Fruit fly (Drosophila melanogaster) whole organism, prepupa: ENCODE measurements around the gene CG18131.

Experiments
- Blimp-1 ChIP-seq: fragments of 200-800 bp; sonication (Bioruptor generic); optimal IDR thresholded peaks from 3 replicates; lab custom pipeline; 2017; ENCODE audit warnings: missing biosample characterization, missing genetic modification characterization, mild to moderate bottlenecking, moderate library complexity, missing genetic modification reagents
- CG10631 ChIP-seq: fragments of 200-800 bp; sonication (Bioruptor generic); optimal IDR thresholded peaks from 2 replicates; lab custom pipeline; 2016; ENCODE audit warnings: missing biosample characterization, missing genetic modification characterization
- CG10669 ChIP-seq: fragments of 200-800 bp; sonication (Bioruptor generic); optimal IDR thresholded peaks from 3 replicates; lab custom pipeline; 2018; ENCODE audit warnings: missing biosample characterization, mild to moderate bottlenecking, missing genetic modification characterization, moderate library complexity
- CG11294 ChIP-seq: fragments of 200-800 bp; sonication (Bioruptor generic); IDR thresholded peaks from 2 replicates; pipeline ENCODE4 v1.3.6; 2022; ENCODE audit warnings: missing biosample characterization, missing genetic modification characterization
- CG11762 ChIP-seq: fragments of 200-800 bp; sonication (Bioruptor generic); optimal IDR thresholded peaks from 3 replicates; lab custom pipeline; 2016; ENCODE audit warnings: missing biosample characterization, missing genetic modification characterization; ENCODE audit not compliant: insufficient read depth
- CG11902 ChIP-seq: fragments of 200-800 bp; sonication (Bioruptor generic); optimal IDR thresholded peaks from 3 replicates; lab custom pipeline; 2016; ENCODE audit warnings: missing biosample characterization, missing genetic modification characterization
- CG15336 ChIP-seq: fragments of 200-800 bp; sonication (Bioruptor generic); IDR thresholded peaks from 2 replicates; pipeline ENCODE4 v1.3.6; 2022; ENCODE audit warnings: missing biosample characterization, missing genetic modification characterization
- CG1621 ChIP-seq: fragments of 200-800 bp; sonication (Bioruptor generic); optimal IDR thresholded peaks from 3 replicates; lab custom pipeline; 2018; ENCODE audit warnings: missing biosample characterization, mild to moderate bottlenecking, missing genetic modification characterization
- CG16779 ChIP-seq: fragments of 200-800 bp; sonication (Bioruptor generic); optimal IDR thresholded peaks from 3 replicates; lab custom pipeline; 2017; ENCODE audit warnings: missing biosample characterization, mild to moderate bottlenecking, missing genetic modification characterization
- CG31627 ChIP-seq: fragments of 200-800 bp; sonication (Bioruptor generic); optimal IDR thresholded peaks from 3 replicates; lab custom pipeline; 2016; ENCODE audit warnings: missing biosample characterization, missing genetic modification characterization
- CG34406 ChIP-seq: fragments of 200-800 bp; sonication (Bioruptor generic); optimal IDR thresholded peaks from 3 replicates; lab custom pipeline; 2016; ENCODE audit warnings: missing biosample characterization, missing genetic modification characterization
- CG3919 ChIP-seq: fragments of 200-800 bp; sonication (Bioruptor generic); optimal IDR thresholded peaks from 3 replicates; lab custom pipeline; 2016; ENCODE audit warnings: missing biosample characterization, missing genetic modification characterization
- CG6163 ChIP-seq: fragments of 200-800 bp; sonication (Bioruptor generic); IDR thresholded peaks from 3 replicates; pipeline ENCODE4 v1.3.6; 2022; ENCODE audit warnings: missing biosample characterization, missing genetic modification characterization
- CG6276 ChIP-seq: fragments of 200-800 bp; sonication (Bioruptor generic); optimal IDR thresholded peaks from 2 replicates; lab custom pipeline; 2017; ENCODE audit warnings: missing biosample characterization, mild to moderate bottlenecking, missing genetic modification characterization
- CG6792 ChIP-seq: fragments of 200-800 bp; sonication (Bioruptor generic); optimal IDR thresholded peaks from 3 replicates; lab custom pipeline; 2016; ENCODE audit warnings: missing biosample characterization, missing genetic modification characterization
- CG6808 ChIP-seq: fragments of 200-800 bp; sonication (Bioruptor generic); optimal IDR thresholded peaks from 3 replicates; lab custom pipeline; 2017; ENCODE audit warnings: missing biosample characterization, missing genetic modification characterization, mild to moderate bottlenecking, moderate library complexity, missing genetic modification reagents
- CG6854 ChIP-seq: fragments of 200-800 bp; sonication (Bioruptor generic); optimal IDR thresholded peaks from 2 replicates; lab custom pipeline; 2017; ENCODE audit warnings: missing biosample characterization, mild to moderate bottlenecking, missing genetic modification characterization
- CG7368 ChIP-seq: fragments of 200-800 bp; sonication (Bioruptor generic); optimal IDR thresholded peaks from 3 replicates; lab custom pipeline; 2016; ENCODE audit warnings: missing biosample characterization, missing genetic modification characterization
- CG8119 ChIP-seq: fragments of 200-800 bp; sonication (Bioruptor generic); IDR thresholded peaks from 3 replicates; pipeline ENCODE4 v1.3.6; 2022; ENCODE audit warnings: missing biosample characterization, missing genetic modification characterization
- CG8632 ChIP-seq: fragments of 200-800 bp; sonication (Bioruptor generic); optimal IDR thresholded peaks from 3 replicates; lab custom pipeline; 2016; ENCODE audit warnings: missing biosample characterization, missing genetic modification characterization
- Eip75B ChIP-seq: fragments of 200-800 bp; sonication (Bioruptor generic); optimal IDR thresholded peaks from 3 replicates; lab custom pipeline; 2016; ENCODE audit warnings: missing biosample characterization, missing genetic modification characterization
- Eip78C ChIP-seq: fragments of 200-800 bp; sonication (Bioruptor generic); peaks from one replicate; lab custom pipeline; 2016; ENCODE audit warnings: missing biosample characterization, missing genetic modification characterization
- Eip93F ChIP-seq: fragments of 200-800 bp; sonication (Bioruptor generic); optimal IDR thresholded peaks from 2 replicates; lab custom pipeline; 2016; ENCODE audit warnings: missing biosample characterization, mild to moderate bottlenecking, missing genetic modification characterization
- Ets96B ChIP-seq: fragments of 200-800 bp; optimal IDR thresholded peaks from 2 replicates; lab custom pipeline; 2019; ENCODE audit warnings: missing biosample characterization, mild to moderate bottlenecking, missing genetic modification characterization, moderate library complexity
- Hr38 ChIP-seq: sonication (Bioruptor generic); optimal IDR thresholded peaks from 2 replicates; lab custom pipeline; 2016; ENCODE audit warnings: missing biosample characterization, missing genetic modification characterization
- Hr39 ChIP-seq: fragments of 200-800 bp; sonication (Bioruptor generic); optimal IDR thresholded peaks from 2 replicates; lab custom pipeline; 2016; ENCODE audit warnings: missing biosample characterization, missing genetic modification characterization
- Hr4 ChIP-seq: fragments of 200-800 bp; sonication (Bioruptor generic); optimal IDR thresholded peaks from 3 replicates; lab custom pipeline; 2016; ENCODE audit warnings: missing biosample characterization, missing genetic modification characterization
- Met ChIP-seq: fragments of 200-800 bp; sonication (Bioruptor generic); optimal IDR thresholded peaks from 3 replicates; lab custom pipeline; 2016; ENCODE audit warnings: missing biosample characterization, missing genetic modification characterization
- OdsH ChIP-seq: fragments of 200-800 bp; sonication (Bioruptor generic); optimal IDR thresholded peaks from 3 replicates; lab custom pipeline; 2016; ENCODE audit warnings: missing biosample characterization, missing genetic modification characterization
- Smox ChIP-seq: fragments of 200-800 bp; sonication (Bioruptor generic); optimal IDR thresholded peaks from 3 replicates; lab custom pipeline; 2016; ENCODE audit warnings: missing biosample characterization, missing genetic modification characterization
- Sox14 ChIP-seq: fragments of 200-800 bp; sonication (Bioruptor generic); optimal IDR thresholded peaks from 3 replicates; lab custom pipeline; 2016; ENCODE audit warnings: missing biosample characterization, missing genetic modification characterization
- Sox15 ChIP-seq: fragments of 200-800 bp; sonication (Bioruptor generic); optimal IDR thresholded peaks from 3 replicates; lab custom pipeline; 2016; ENCODE audit warnings: missing biosample characterization, missing genetic modification characterization
- achi ChIP-seq: fragments of 200-800 bp; sonication (Bioruptor generic); optimal IDR thresholded peaks from 3 replicates; lab custom pipeline; 2016; ENCODE audit warnings: missing biosample characterization, missing genetic modification characterization
- acj6 ChIP-seq: fragments of 200-800 bp; sonication (Bioruptor generic); optimal IDR thresholded peaks from 3 replicates; lab custom pipeline; 2016; ENCODE audit warnings: missing biosample characterization, missing genetic modification characterization
- cyc ChIP-seq: fragments of 200-800 bp; sonication (Bioruptor generic); optimal IDR thresholded peaks from 3 replicates; lab custom pipeline; 2016; ENCODE audit warnings: missing biosample characterization, missing genetic modification characterization
- dac ChIP-seq: fragments of 200-800 bp; sonication (Bioruptor generic); optimal IDR thresholded peaks from 2 replicates; lab custom pipeline; 2017; ENCODE audit warnings: missing biosample characterization, mild to moderate bottlenecking, missing genetic modification characterization
- dsx ChIP-seq: fragments of 200-800 bp; optimal IDR thresholded peaks from 3 replicates; lab custom pipeline; 2019; ENCODE audit warnings: missing biosample characterization, mild to moderate bottlenecking, missing genetic modification characterization, moderate library complexity; ENCODE audit not compliant: poor library complexity, severe bottlenecking
- fd59A ChIP-seq: fragments of 200-800 bp; sonication (Bioruptor generic); optimal IDR thresholded peaks from 2 replicates; lab custom pipeline; 2017; ENCODE audit warnings: missing biosample characterization, mild to moderate bottlenecking, missing genetic modification characterization, missing genetic modification reagents
- fd85E ChIP-seq: fragments of 200-800 bp; sonication (Bioruptor generic); optimal IDR thresholded peaks from 3 replicates; lab custom pipeline; 2016; ENCODE audit warnings: missing biosample characterization, missing genetic modification characterization
- lz ChIP-seq: fragments of 200-800 bp; sonication (Bioruptor generic); optimal IDR thresholded peaks from 3 replicates; lab custom pipeline; 2016; ENCODE audit warnings: missing biosample characterization, missing genetic modification characterization
- net ChIP-seq: fragments of 200-800 bp; sonication (Bioruptor generic); optimal IDR thresholded peaks from 3 replicates; lab custom pipeline; 2016; ENCODE audit warnings: missing biosample characterization, missing genetic modification characterization
- salr ChIP-seq, 2 experiments: fragments of 200-800 bp; sonication (Bioruptor generic); optimal IDR thresholded peaks; 3 replicates each; lab custom pipeline; 2016 to 2018; ENCODE audit warnings: missing biosample characterization in 2 of 2, missing genetic modification characterization in 2 of 2, mild to moderate bottlenecking in 1 of 2
- spab ChIP-seq: fragments of 200-800 bp; sonication (Bioruptor generic); optimal IDR thresholded peaks from 2 replicates; lab custom pipeline; 2017; ENCODE audit warnings: missing biosample characterization, mild to moderate bottlenecking, missing genetic modification characterization, missing genetic modification reagents
- ss ChIP-seq, 2 experiments: fragments of 200-800 bp; sonication (Bioruptor generic); optimal IDR thresholded peaks; 2 replicates in 1 of 2; 3 replicates in 1 of 2; lab custom pipeline; 2017 to 2018; ENCODE audit warnings: mild to moderate bottlenecking in 2 of 2, missing biosample characterization in 2 of 2, missing genetic modification characterization in 2 of 2, moderate library complexity in 1 of 2
- svp ChIP-seq: fragments of 200-800 bp; sonication (Bioruptor generic); peaks from one replicate; lab custom pipeline; 2016; ENCODE audit warnings: missing biosample characterization, missing genetic modification characterization
- topi ChIP-seq: fragments of 200-800 bp; sonication (Bioruptor generic); optimal IDR thresholded peaks from 3 replicates; lab custom pipeline; 2016; ENCODE audit warnings: missing biosample characterization, missing genetic modification characterization
- vri ChIP-seq: fragments of 200-800 bp; sonication (Bioruptor generic); optimal IDR thresholded peaks from 3 replicates; lab custom pipeline; 2016; ENCODE audit warnings: missing biosample characterization, mild to moderate bottlenecking, missing genetic modification characterization

Gene CG18131

DNA sequence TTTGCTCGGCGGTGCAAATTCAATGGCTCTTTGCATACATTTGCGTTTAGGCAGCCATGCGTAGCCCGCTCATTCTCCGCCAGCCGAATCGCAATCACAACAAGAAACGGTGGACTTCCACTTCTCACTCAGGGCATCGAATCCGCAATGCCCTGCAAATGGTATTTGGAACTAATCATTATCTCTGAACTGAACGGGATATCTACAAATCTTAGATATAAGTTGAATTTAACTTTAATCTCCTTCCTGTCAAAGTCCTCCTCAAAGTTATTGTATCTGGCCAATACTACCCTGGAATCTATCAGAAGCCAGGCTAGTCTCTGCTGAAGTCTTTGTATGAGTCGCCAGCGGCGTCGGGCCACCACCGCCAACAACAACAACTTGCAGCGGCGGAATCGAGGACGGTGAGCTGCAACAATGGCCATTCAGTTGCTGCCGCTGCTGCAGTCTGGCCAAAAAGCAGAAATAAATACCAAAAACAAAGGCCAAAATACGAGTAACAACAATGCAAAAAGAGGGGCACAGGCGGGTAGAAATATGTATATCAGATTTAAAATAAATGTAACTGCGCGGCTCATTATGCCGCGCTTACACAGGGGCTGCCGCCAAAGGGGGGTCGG, 41.7 kb downstream of the CG18131 start (continued):
- TF ChIP-seq vri (GFP tag; lab: Kevin White, UChicago) (no peak), Eip93F (no peak), Sox14 (GFP tag; lab: Kevin White, UChicago) (peak; percentile 74), CG15336 (GFP tag; lab: Robert Waterston, UW) (peak; percentile 80), CG6163 (peak; percentile 87), svp (GFP tag; lab: Kevin White, UChicago) (peak; percentile 48), CG31627 (GFP tag; lab: Kevin White, UChicago) (peak; percentile 43), OdsH (peak; percentile 70), CG6808 (peak; percentile 51), Hr39 (GFP tag; lab: Kevin White, UChicago) (peak; percentile 47), CG10631 (GFP tag; lab: Kevin White, UChicago) (peak; percentile 78), CG11902 (GFP tag; lab: Kevin White, UChicago) (peak; percentile 18), CG3919 (GFP tag; lab: Kevin White, UChicago) (peak; percentile 74), net (GFP tag; lab: Kevin White, UChicago) (peak; percentile 64)

DNA sequence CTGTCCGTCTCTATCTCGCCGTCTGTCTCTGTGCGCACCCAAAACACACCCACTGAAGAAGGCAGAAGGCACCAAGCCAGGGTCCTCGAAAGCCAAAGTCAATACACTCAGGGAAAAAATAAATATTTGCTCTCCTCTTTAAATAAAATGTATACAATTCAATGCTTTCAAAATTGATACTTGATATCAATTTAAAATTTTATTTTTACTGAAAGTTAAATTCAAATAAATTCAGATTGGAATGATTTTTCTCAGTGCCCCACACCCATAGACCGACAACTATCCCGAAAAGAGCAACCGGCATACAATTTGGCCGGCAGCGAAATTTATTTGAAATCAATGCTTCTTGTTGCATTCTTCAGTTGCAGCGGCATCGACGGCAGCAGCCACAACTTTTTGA, 43.6 kb downstream of the CG18131 start:
- no peak for TF ChIP-seq CG7368
- TF ChIP-seq Hr38 (GFP tag; lab: Kevin White, UChicago): no peak
- TF ChIP-seq fd59A (GFP tag; lab: Kevin White, UChicago): peak; percentile 57
- no peak for TF ChIP-seq Smox (GFP tag; lab: Kevin White, UChicago)
- TF ChIP-seq ss (GFP tag; optimal IDR thresholded peaks at IDR 0.05; lab: Kevin White, UChicago): peak; percentile 29 to 56
- peak; percentile 28 for TF ChIP-seq spab
- TF ChIP-seq CG6792 (GFP tag; lab: Kevin White, UChicago): peak; percentile 23
- TF ChIP-seq CG10669 (GFP tag; lab: Kevin White, UChicago): peak; percentile 59
- no peak for TF ChIP-seq CG6276 (GFP tag; lab: Kevin White, UChicago)
- TF ChIP-seq CG11294 (GFP tag; lab: Robert Waterston, UW): peak; percentile 27; the same call in 1 of the 2 replicates
- no peak for TF ChIP-seq CG6854
- TF ChIP-seq Hr4: peak; percentile 32
- no peak for TF ChIP-seq fd85E (GFP tag; lab: Kevin White, UChicago)
- TF ChIP-seq Ets96B: peak; percentile 69
- no peak for TF ChIP-seq CG16779 (tag; lab: Kevin White, UChicago)
- TF ChIP-seq acj6: peak; percentile 17
- no peak for TF ChIP-seq CG11902 (GFP tag; lab: Kevin White, UChicago)
- no peak for TF ChIP-seq topi
- peak; percentile 78 for TF ChIP-seq CG15336 (GFP tag; lab: Robert Waterston, UW)
- TF ChIP-seq OdsH: peak; percentile 29
- peak; percentile 14 for TF ChIP-seq dac (GFP tag; lab: Kevin White, UChicago)
- TF ChIP-seq lz: no peak
- TF ChIP-seq cyc: peak; percentile 13
- peak; percentile 3 for TF ChIP-seq Sox14 (GFP tag; lab: Kevin White, UChicago)
- TF ChIP-seq CG31627 (GFP tag; lab: Kevin White, UChicago): no peak
- TF ChIP-seq CG10631 (GFP tag; lab: Kevin White, UChicago): peak; percentile 53
- TF ChIP-seq salr (GFP tag; optimal IDR thresholded peaks at IDR 0.05; lab: Kevin White, UChicago): peak in 1 of 2 experiments; percentile 34
- TF ChIP-seq Eip93F: no peak
- no peak for TF ChIP-seq Sox15 (GFP tag; lab: Kevin White, UChicago)
- peak; percentile 21 for TF ChIP-seq CG8632 (GFP tag; lab: Kevin White, UChicago)
- TF ChIP-seq CG11762: no peak
- TF ChIP-seq vri (GFP tag; lab: Kevin White, UChicago): no peak
- peak; percentile 88 for TF ChIP-seq Eip78C
- TF ChIP-seq svp (GFP tag; lab: Kevin White, UChicago): no peak
- peak; percentile 83 for TF ChIP-seq CG6163
- peak; percentile 50 for TF ChIP-seq Eip75B (GFP tag; lab: Kevin White, UChicago)
- peak; percentile 40 for TF ChIP-seq CG1621 (tag; lab: Kevin White, UChicago)
- peak; percentile 57 for TF ChIP-seq dsx (GFP tag; lab: Kevin White, UChicago)
- TF ChIP-seq Hr39 (GFP tag; lab: Kevin White, UChicago): no peak
- peak; percentile 12 for TF ChIP-seq CG34406 (GFP tag; lab: Kevin White, UChicago)
- TF ChIP-seq CG8119 (GFP tag; lab: Robert Waterston, UW): peak; percentile 78
- TF ChIP-seq Met (GFP tag; lab: Kevin White, UChicago): peak; percentile 13
- TF ChIP-seq Blimp-1 (GFP tag; lab: Kevin White, UChicago): no peak
- peak; percentile 58 for TF ChIP-seq achi (GFP tag; lab: Kevin White, UChicago)
